Worm (Caenorhabditis elegans): Measurements from ENCODE around the gene best-2.

The best-2 gene

DNA sequence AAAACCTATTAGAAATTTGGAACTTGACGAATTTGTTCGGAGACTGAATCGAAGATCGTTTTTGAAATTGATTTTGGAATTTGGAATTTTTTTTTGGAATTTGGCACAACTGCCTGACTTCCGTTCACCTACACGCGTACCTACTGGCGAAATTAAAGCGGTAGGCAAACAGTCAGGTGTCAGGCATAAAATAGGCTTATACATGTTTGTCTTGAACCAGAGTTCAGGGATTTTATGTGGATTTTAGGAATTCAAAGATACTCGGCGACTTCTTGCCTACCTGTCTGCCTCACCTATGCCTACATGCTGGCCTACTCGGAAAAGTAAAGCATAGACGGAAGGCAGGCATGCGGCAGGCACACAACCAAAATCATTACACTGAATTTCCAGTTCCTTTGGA, 34.5 kb downstream of the best-2 start:
- TF ChIP-seq W03F9.2 (tag; optimal IDR thresholded peaks at IDR 0.05) (no peak), him-1 (tag; optimal IDR thresholded peaks at IDR 0.05) (no peak), dao-5 (tag; optimal IDR thresholded peaks at IDR 0.05) (no peak)

ce11 chrIV:13077694-13078093, 35.2 kb downstream of the best-2 start:
- TF ChIP-seq W03F9.2 (tag; optimal IDR thresholded peaks at IDR 0.05) (no peak), him-1 (tag; optimal IDR thresholded peaks at IDR 0.05) (no peak)

DNA sequence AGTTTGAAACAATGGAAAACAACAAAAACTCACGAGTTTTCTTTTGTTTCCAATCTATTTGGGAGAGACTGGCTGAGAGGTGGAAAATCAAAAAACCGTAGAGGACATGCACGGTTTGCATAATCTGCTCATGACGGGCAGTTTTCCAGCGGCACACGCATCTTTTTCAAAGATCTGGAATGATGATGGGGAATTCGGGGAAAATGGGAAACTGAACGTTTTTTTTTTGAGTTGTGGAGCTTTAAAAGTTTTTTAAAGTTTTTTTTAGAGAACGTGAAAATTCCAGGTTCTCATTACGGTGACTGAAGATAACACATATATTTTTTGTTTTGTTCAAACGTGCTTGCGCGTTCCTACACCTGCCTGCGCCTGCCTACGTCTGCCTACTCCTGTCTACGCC, 36.3 kb downstream of the best-2 start, which contains the start of gene C39E9.7:
C39E9.7 (minus strand) TSS at position 101 of the 400 bp plus-strand sequence.
- TF ChIP-seq dao-5 (tag; optimal IDR thresholded peaks at IDR 0.05) (no peak), him-1 (tag; optimal IDR thresholded peaks at IDR 0.05) (no peak), W03F9.2 (tag; optimal IDR thresholded peaks at IDR 0.05) (no peak)

DNA sequence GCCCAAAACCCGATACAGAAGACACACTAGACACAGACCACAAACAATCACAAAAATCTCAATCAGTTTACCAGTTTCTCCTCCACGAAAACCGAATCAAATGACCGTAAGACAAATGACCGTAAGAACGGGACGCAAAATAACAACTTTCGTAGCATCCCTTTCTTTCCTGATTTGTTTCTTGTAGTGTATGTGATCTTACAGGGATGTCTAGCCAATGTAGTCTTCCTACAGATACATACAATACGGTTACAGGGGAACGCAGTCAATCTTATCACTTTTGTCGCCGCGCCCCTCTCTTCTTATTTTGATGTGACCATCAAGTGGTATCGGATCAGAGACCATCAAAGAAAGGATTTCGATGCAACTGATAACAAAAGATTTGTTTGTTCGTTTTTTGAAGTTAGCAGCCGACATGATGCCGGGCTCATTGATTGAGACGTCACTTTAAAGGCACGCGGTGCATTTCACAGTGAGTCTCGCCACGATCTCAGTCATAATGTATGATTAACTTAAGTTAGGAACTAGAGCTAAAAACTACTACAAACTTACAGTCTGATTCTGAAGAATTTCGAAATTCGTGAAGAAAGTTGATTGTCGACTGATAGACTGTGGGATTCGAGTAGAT, 37.1 kb downstream of the best-2 start:
- TF ChIP-seq him-1 (tag; optimal IDR thresholded peaks at IDR 0.05) (no peak), dao-5 (tag; optimal IDR thresholded peaks at IDR 0.05) (no peak), W03F9.2 (tag; optimal IDR thresholded peaks at IDR 0.05) (no peak)

- TF ChIP-seq W03F9.2 (tag; optimal IDR thresholded peaks at IDR 0.05) (no peak), him-1 (tag; optimal IDR thresholded peaks at IDR 0.05) (no peak), dao-5 (tag; optimal IDR thresholded peaks at IDR 0.05) (no peak)
These were observed 41.4 kb downstream of the best-2 start, which contains the start of gene scl-8 for ce11 chrIV:13071445-13071844. Gene scl-8, plus strand, starts transcription at chrIV:13071745.

- TF ChIP-seq W03F9.2 (tag; optimal IDR thresholded peaks at IDR 0.05), result no peak
- TF ChIP-seq dao-5 (tag; optimal IDR thresholded peaks at IDR 0.05), result no peak
- TF ChIP-seq him-1 (tag; optimal IDR thresholded peaks at IDR 0.05), result no peak
These were observed 42.7 kb downstream of the best-2 start, which contains the start of gene scl-7 for ce11 chrIV:13070142-13070541. Gene scl-7, plus strand, starts transcription at chrIV:13070442.

DNA sequence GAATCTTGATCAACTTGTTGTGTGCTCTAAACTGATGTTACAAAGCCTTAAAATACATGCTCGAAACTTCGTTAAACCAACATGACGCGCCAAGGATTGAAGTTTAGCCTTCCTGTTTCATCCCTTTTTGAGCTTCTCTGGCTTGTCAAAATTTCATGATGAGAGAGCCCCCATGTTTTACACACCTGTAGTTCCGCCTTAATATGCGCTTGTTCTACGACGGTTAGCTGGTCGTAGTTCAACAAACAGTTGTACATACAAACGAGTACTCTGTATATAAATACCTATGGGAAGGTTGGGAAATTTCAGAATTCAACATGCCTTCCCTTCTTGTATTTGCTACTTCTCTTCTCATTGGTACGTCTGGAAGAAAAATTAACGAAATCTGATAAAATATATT, 44.4 kb downstream of the best-2 start, which contains the start of gene scl-6:
scl-6 (plus strand) TSS at position 301 of the 400 bp plus-strand sequence.
- TF ChIP-seq him-1 (tag; optimal IDR thresholded peaks at IDR 0.05) (no peak), W03F9.2 (tag; optimal IDR thresholded peaks at IDR 0.05) (no peak), dao-5 (tag; optimal IDR thresholded peaks at IDR 0.05) (no peak)

DNA sequence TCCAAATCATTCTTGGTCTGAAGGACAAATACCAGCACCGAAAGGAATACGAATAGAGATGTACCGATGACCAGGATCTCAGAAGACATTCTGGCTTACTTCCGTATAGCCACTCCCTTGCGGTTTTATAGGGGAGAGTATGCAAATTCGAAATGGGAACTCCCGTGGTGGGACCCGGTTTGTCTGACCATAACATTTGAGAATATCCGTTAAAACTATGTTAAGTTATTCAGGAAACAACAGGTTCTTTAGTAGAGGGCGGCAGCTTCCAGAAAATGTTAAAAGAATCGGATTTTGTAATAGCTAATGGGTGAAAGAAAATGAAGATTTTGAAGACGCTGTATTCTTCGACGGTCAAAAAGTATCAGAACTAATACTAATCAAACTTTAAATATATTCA, 45.7 kb downstream of the best-2 start, which contains the start of gene col-131:
col-131 (minus strand) TSS at position 101 of the 400 bp plus-strand sequence.
- TF ChIP-seq him-1 (tag; optimal IDR thresholded peaks at IDR 0.05) (no peak), W03F9.2 (tag; optimal IDR thresholded peaks at IDR 0.05) (no peak), dao-5 (tag; optimal IDR thresholded peaks at IDR 0.05) (no peak)

- TF ChIP-seq W03F9.2 (tag; optimal IDR thresholded peaks at IDR 0.05), result no peak
- TF ChIP-seq him-1 (tag; optimal IDR thresholded peaks at IDR 0.05), result no peak
- no peak for TF ChIP-seq dao-5 (tag; optimal IDR thresholded peaks at IDR 0.05)
These were observed 46.8 kb downstream of the best-2 start for ce11 chrIV:13066044-13066443.

ce11 chrIV:13063714-13064113, 49.2 kb downstream of the best-2 start, which contains the start of gene scl-5:
Gene scl-5, plus strand, starts transcription at chrIV:13064014.
- TF ChIP-seq him-1 (tag; optimal IDR thresholded peaks at IDR 0.05), result no peak
- no peak for TF ChIP-seq dao-5 (tag; optimal IDR thresholded peaks at IDR 0.05)
- no peak for TF ChIP-seq W03F9.2 (tag; optimal IDR thresholded peaks at IDR 0.05)

All from whole organism, L4/young adult.